Worm (Caenorhabditis elegans) whole organism, midembryonic: ENCODE measurements around the gene ced-6.

Experiments used
- T22C8.4 ChIP-seq: fragments of 200-800 bp; sonication (Bioruptor generic); IDR thresholded peaks from 2 replicates; pipeline ENCODE4 v1.3.6; 2022; ENCODE audit warnings: missing genetic modification characterization, missing compliant biosample characterization
- cog-1 ChIP-seq: sonication (generic microtip); optimal IDR thresholded peaks from 2 replicates; lab custom pipeline; 2016; ENCODE audit warnings: missing genetic modification characterization, missing compliant biosample characterization
- flt-1 ChIP-seq: fragments of 200-800 bp; sonication (Bioruptor generic); IDR thresholded peaks from 2 replicates; pipeline ENCODE4 v1.3.6; 2022; ENCODE audit warnings: missing genetic modification characterization, missing compliant biosample characterization
- klf-2 ChIP-seq: fragments of 200-800 bp; sonication (Bioruptor generic); conservative IDR thresholded peaks from 2 replicates; pipeline ENCODE4 v1.3.6; 2022; ENCODE audit warnings: missing genetic modification reagents, missing genetic modification characterization, missing compliant biosample characterization
- med-1 ChIP-seq: sonication (generic microtip); optimal IDR thresholded peaks from 2 replicates; lab custom pipeline; 2017; ENCODE audit warnings: missing genetic modification characterization, mild to moderate bottlenecking, missing compliant biosample characterization, antibody characterized with exemption, missing genetic modification reagents; ENCODE audit not compliant: insufficient read depth
- ref-1 ChIP-seq: fragments of 200-800 bp; sonication (Bioruptor generic); conservative IDR thresholded peaks from 2 replicates; pipeline ENCODE4 v1.3.6; 2022; ENCODE audit warnings: missing genetic modification reagents, missing genetic modification characterization, missing compliant biosample characterization
- tab-1 ChIP-seq: fragments of 200-800 bp; sonication (Bioruptor generic); IDR thresholded peaks from 2 replicates; pipeline ENCODE4 v1.3.6; 2022; ENCODE audit warnings: missing genetic modification characterization, missing compliant biosample characterization
- ztf-23 ChIP-seq: fragments of 200-800 bp; sonication (Bioruptor generic); IDR thresholded peaks from 2 replicates; pipeline ENCODE4 v1.3.6; 2022; ENCODE audit warnings: missing genetic modification reagents, missing genetic modification characterization, missing compliant biosample characterization
- ztf-29 ChIP-seq: fragments of 200-800 bp; sonication (Bioruptor generic); IDR thresholded peaks from 2 replicates; pipeline ENCODE4 v1.3.6; 2022; ENCODE audit warnings: missing genetic modification reagents, missing genetic modification characterization, missing compliant biosample characterization

ced-6 gene

DNA sequence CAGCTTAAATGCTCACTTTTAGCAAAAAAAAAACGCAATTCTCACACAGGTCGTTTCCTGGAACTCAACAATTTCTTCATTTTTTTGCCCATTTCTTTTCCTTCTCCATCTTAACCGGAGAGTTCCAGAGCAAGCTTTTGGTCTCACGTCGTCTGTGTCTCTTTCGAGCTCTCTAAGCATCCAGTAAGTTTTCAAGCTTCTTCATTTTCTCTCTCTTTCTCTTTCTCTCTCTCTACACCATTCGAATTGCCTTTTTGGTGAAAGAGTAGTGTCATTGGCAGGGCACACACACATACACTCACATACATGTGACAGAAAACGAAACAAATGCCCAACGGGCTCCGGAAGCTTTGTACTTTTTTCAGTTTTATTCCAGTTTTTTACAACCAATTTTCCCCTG, 44.3 kb downstream of the ced-6 start:
- TF ChIP-seq ref-1 (no peak), tab-1 (GFP tag; lab: Robert Waterston, UW) (no peak), T22C8.4 (GFP tag; lab: Robert Waterston, UW) (no peak), klf-2 (GFP tag; lab: Robert Waterston, UW) (no peak), cog-1 (no peak), ztf-29 (no peak), flt-1 (GFP tag; lab: Robert Waterston, UW) (no peak), ztf-23 (GFP tag; lab: Robert Waterston, UW) (no peak), med-1 (no peak)

DNA sequence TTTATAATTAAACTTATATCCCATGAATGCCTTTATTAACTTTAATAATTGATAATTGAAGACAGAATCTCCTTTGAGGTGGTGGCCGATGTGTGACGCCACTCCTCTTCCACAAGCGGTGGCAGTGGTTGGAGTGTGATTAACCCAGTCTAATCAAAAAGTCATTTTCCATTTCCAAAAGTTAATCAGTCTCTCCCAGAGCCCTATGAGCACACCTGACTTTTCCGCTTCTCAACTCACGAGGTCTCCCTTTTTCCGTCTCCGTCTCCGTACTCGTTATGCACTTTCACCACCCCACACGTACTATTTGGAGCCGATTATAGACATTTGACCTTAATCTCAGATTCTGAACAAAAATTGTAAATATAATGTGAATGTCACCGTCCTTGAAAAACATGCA, 47.1 kb downstream of the ced-6 start:
- no peak for TF ChIP-seq flt-1 (GFP tag; lab: Robert Waterston, UW)
- TF ChIP-seq klf-2 (GFP tag; lab: Robert Waterston, UW) = no peak
- no peak for TF ChIP-seq tab-1 (GFP tag; lab: Robert Waterston, UW)
- no peak for TF ChIP-seq cog-1
- TF ChIP-seq ztf-23 (GFP tag; lab: Robert Waterston, UW) = no peak
- no peak for TF ChIP-seq ztf-29
- no peak for TF ChIP-seq ref-1
- TF ChIP-seq T22C8.4 (GFP tag; lab: Robert Waterston, UW) = no peak
